Fruit fly (Drosophila melanogaster) whole organism, embryonic: ENCODE data around the gene Cpr64Ad.

Experiments
- Aef1 ChIP-seq: fragments of 200-800 bp; sonication (Bioruptor generic); IDR thresholded peaks from 3 replicates; pipeline ENCODE4 v1.3.6; 2022; ENCODE audit warnings: missing biosample characterization, missing genetic modification characterization
- Asciz ChIP-seq: fragments of 200-800 bp; sonication (Bioruptor generic); optimal IDR thresholded peaks from 2 replicates; lab custom pipeline; 2017; ENCODE audit warnings: missing biosample characterization, mild to moderate bottlenecking, missing genetic modification characterization, missing genetic modification reagents
- CG11085 ChIP-seq: fragments of 200-800 bp; sonication (Bioruptor generic); IDR thresholded peaks from 2 replicates; pipeline ENCODE4 v1.3.6; 2022; ENCODE audit warnings: missing biosample characterization, missing genetic modification characterization
- CG11093 ChIP-seq: fragments of 200-800 bp; sonication (Bioruptor generic); IDR thresholded peaks from 3 replicates; pipeline ENCODE4 v1.3.6; 2022; ENCODE audit warnings: missing biosample characterization, missing genetic modification characterization
- CG11695 ChIP-seq: fragments of 200-800 bp; sonication (Bioruptor generic); IDR thresholded peaks from 3 replicates; pipeline ENCODE4 v1.3.6; 2022; ENCODE audit warnings: missing biosample characterization, missing genetic modification characterization
- CG12071 ChIP-seq: fragments of 200-800 bp; sonication (Bioruptor generic); optimal IDR thresholded peaks from 3 replicates; lab custom pipeline; 2018; ENCODE audit warnings: missing biosample characterization, mild to moderate bottlenecking, missing genetic modification characterization
- CG12942 ChIP-seq: fragments of 200-800 bp; sonication (Bioruptor generic); optimal IDR thresholded peaks from 3 replicates; lab custom pipeline; 2016; ENCODE audit warnings: missing biosample characterization, missing genetic modification characterization
- CG13424 ChIP-seq: fragments of 200-800 bp; sonication (Bioruptor generic); optimal IDR thresholded peaks from 2 replicates; lab custom pipeline; 2019; ENCODE audit warnings: missing biosample characterization, mild to moderate bottlenecking, missing genetic modification characterization, moderate library complexity
- CG14014 ChIP-seq: fragments of 200-800 bp; sonication (Bioruptor generic); IDR thresholded peaks from 2 replicates; pipeline ENCODE4 v1.3.6; 2022; ENCODE audit warnings: missing biosample characterization, missing genetic modification characterization
- CG14965 ChIP-seq: fragments of 200-800 bp; sonication (Bioruptor generic); optimal IDR thresholded peaks from 2 replicates; lab custom pipeline; 2016; ENCODE audit warnings: missing biosample characterization, missing genetic modification characterization, borderline replicate concordance
- CG16863 ChIP-seq: fragments of 200-800 bp; sonication (Bioruptor generic); optimal IDR thresholded peaks from 3 replicates; lab custom pipeline; 2016; ENCODE audit warnings: missing biosample characterization, missing genetic modification characterization
- CG17912 ChIP-seq: fragments of 200-800 bp; sonication (Bioruptor generic); optimal IDR thresholded peaks from 2 replicates; lab custom pipeline; 2018; ENCODE audit warnings: missing biosample characterization, mild to moderate bottlenecking, missing genetic modification characterization
- CG18764 ChIP-seq: fragments of 200-800 bp; sonication (Bioruptor generic); optimal IDR thresholded peaks from 3 replicates; lab custom pipeline; 2016; ENCODE audit warnings: missing biosample characterization, missing genetic modification characterization
- CG2199 ChIP-seq: fragments of 200-800 bp; sonication (Bioruptor generic); IDR thresholded peaks from 3 replicates; pipeline ENCODE4 v1.3.6; 2022; ENCODE audit warnings: missing biosample characterization, missing genetic modification characterization
- CG2202 ChIP-seq: fragments of 200-800 bp; sonication (Bioruptor generic); optimal IDR thresholded peaks from 2 replicates; lab custom pipeline; 2018; ENCODE audit warnings: missing biosample characterization, mild to moderate bottlenecking, missing genetic modification characterization
- CG3163 ChIP-seq: fragments of 200-800 bp; sonication (Bioruptor generic); optimal IDR thresholded peaks from 3 replicates; lab custom pipeline; 2016; ENCODE audit warnings: missing biosample characterization, missing genetic modification characterization
- CG34422 ChIP-seq: fragments of 200-800 bp; sonication (Bioruptor generic); IDR thresholded peaks from 3 replicates; pipeline ENCODE4 v1.3.6; 2022; ENCODE audit warnings: missing biosample characterization, missing genetic modification characterization
- CG4617 ChIP-seq: fragments of 200-800 bp; sonication (Bioruptor generic); optimal IDR thresholded peaks from 3 replicates; lab custom pipeline; 2016; ENCODE audit warnings: missing biosample characterization, missing genetic modification characterization, borderline replicate concordance
- CG4854 ChIP-seq: fragments of 200-800 bp; sonication (Bioruptor generic); optimal IDR thresholded peaks from 2 replicates; lab custom pipeline; 2016; ENCODE audit warnings: missing biosample characterization, missing genetic modification characterization, inconsistent platforms
- CG5180 ChIP-seq: fragments of 200-800 bp; sonication (Bioruptor generic); optimal IDR thresholded peaks from 3 replicates; lab custom pipeline; 2017; ENCODE audit warnings: missing biosample characterization, missing genetic modification characterization, mild to moderate bottlenecking, moderate library complexity, missing genetic modification reagents
- CG5245 ChIP-seq: fragments of 200-800 bp; sonication (Bioruptor generic); optimal IDR thresholded peaks from 3 replicates; lab custom pipeline; 2016; ENCODE audit warnings: missing biosample characterization, missing genetic modification characterization
- CG7745 ChIP-seq: fragments of 200-800 bp; sonication (Bioruptor generic); optimal IDR thresholded peaks from 2 replicates; lab custom pipeline; 2018; ENCODE audit warnings: missing biosample characterization, mild to moderate bottlenecking, missing genetic modification characterization, moderate library complexity
- Dll ChIP-seq: fragments of 200-800 bp; sonication (Bioruptor generic); IDR thresholded peaks from 4 replicates; pipeline ENCODE4 v1.3.6; 2022; ENCODE audit warnings: missing biosample characterization, missing genetic modification characterization; ENCODE audit not compliant: partially characterized antibody
- Hmr ChIP-seq: fragments of 200-800 bp; sonication (Bioruptor generic); optimal IDR thresholded peaks from 3 replicates; lab custom pipeline; 2017; ENCODE audit warnings: mild to moderate bottlenecking, missing biosample characterization, missing genetic modification reagents, missing genetic modification characterization
- Hr39 ChIP-seq: fragments of >200 bp; optimal IDR thresholded peaks from 2 replicates; lab custom pipeline; 2017
- Jarid2 ChIP-seq: fragments of 200-800 bp; sonication (Bioruptor generic); optimal IDR thresholded peaks from 3 replicates; lab custom pipeline; 2017; ENCODE audit warnings: mild to moderate bottlenecking, missing biosample characterization, missing genetic modification reagents, missing genetic modification characterization
- Side ChIP-seq: fragments of 200-800 bp; sonication (Bioruptor generic); optimal IDR thresholded peaks from 2 replicates; lab custom pipeline; 2016; ENCODE audit warnings: missing biosample characterization, missing genetic modification characterization
- Sry-δ ChIP-seq: fragments of 200-800 bp; sonication (Bioruptor generic); optimal IDR thresholded peaks from 2 replicates; lab custom pipeline; 2016; ENCODE audit warnings: missing biosample characterization, missing genetic modification characterization
- Trl ChIP-seq, 3 experiments: fragments of >200 bp in 2 of 3; fragments of 200-800 bp in 1 of 3; sonication (Bioruptor generic) in 1 of 3; optimal IDR thresholded peaks; 2 replicates in 1 of 3; 3 replicates in 2 of 3; lab custom pipeline; 2016 to 2017; ENCODE audit warnings: missing biosample characterization in 1 of 3, missing genetic modification characterization in 1 of 3
- YL-1 ChIP-seq: fragments of 200-800 bp; sonication (Bioruptor generic); optimal IDR thresholded peaks from 3 replicates; lab custom pipeline; 2017; ENCODE audit warnings: missing biosample characterization, mild to moderate bottlenecking, missing genetic modification characterization
- ara ChIP-seq: fragments of 200-800 bp; sonication (Bioruptor generic); IDR thresholded peaks from 2 replicates; pipeline ENCODE4 v1.3.6; 2022; ENCODE audit warnings: missing biosample characterization, missing genetic modification characterization
- bcd ChIP-seq: fragments of 200-800 bp; sonication (Bioruptor generic); optimal IDR thresholded peaks from 2 replicates; lab custom pipeline; 2017; ENCODE audit warnings: missing biosample characterization, mild to moderate bottlenecking, missing genetic modification characterization
- bigmax ChIP-seq: fragments of 200-800 bp; sonication (Bioruptor generic); optimal IDR thresholded peaks from 2 replicates; lab custom pipeline; 2018; ENCODE audit warnings: missing biosample characterization, mild to moderate bottlenecking, missing genetic modification characterization
- cg ChIP-seq: fragments of 200-800 bp; sonication (Bioruptor generic); optimal IDR thresholded peaks from 3 replicates; lab custom pipeline; 2019; ENCODE audit warnings: missing biosample characterization, mild to moderate bottlenecking, missing genetic modification characterization, moderate library complexity
- chinmo ChIP-seq: fragments of 200-800 bp; sonication (Bioruptor generic); IDR thresholded peaks from 4 replicates; pipeline ENCODE4 v1.3.6; 2022; ENCODE audit warnings: missing biosample characterization, missing genetic modification characterization; ENCODE audit not compliant: partially characterized antibody
- disco-r ChIP-seq: fragments of 200-800 bp; sonication (Bioruptor generic); optimal IDR thresholded peaks from 2 replicates; lab custom pipeline; 2016; ENCODE audit warnings: missing biosample characterization, missing genetic modification characterization
- gsb-n ChIP-seq: fragments of 200-800 bp; sonication (Bioruptor generic); optimal IDR thresholded peaks from 3 replicates; lab custom pipeline; 2018; ENCODE audit warnings: missing biosample characterization, mild to moderate bottlenecking, missing genetic modification characterization
- maf-S ChIP-seq: fragments of 200-800 bp; sonication (Bioruptor generic); optimal IDR thresholded peaks from 2 replicates; lab custom pipeline; 2016; ENCODE audit warnings: missing biosample characterization, missing genetic modification characterization
- mld ChIP-seq: fragments of 200-800 bp; sonication (Bioruptor generic); IDR thresholded peaks from 3 replicates; pipeline ENCODE4 v1.3.6; 2022; ENCODE audit warnings: missing biosample characterization, missing genetic modification characterization; ENCODE audit not compliant: partially characterized antibody
- peb ChIP-seq: fragments of 200-800 bp; sonication (Bioruptor generic); IDR thresholded peaks from 2 replicates; pipeline ENCODE4 v1.3.6; 2022; ENCODE audit warnings: missing biosample characterization, missing genetic modification characterization
- pita ChIP-seq: fragments of 200-800 bp; sonication (Bioruptor generic); optimal IDR thresholded peaks from 2 replicates; lab custom pipeline; 2017; ENCODE audit warnings: missing biosample characterization, mild to moderate bottlenecking, missing genetic modification characterization
- rib ChIP-seq: fragments of 200-800 bp; sonication (Bioruptor generic); IDR thresholded peaks from 2 replicates; pipeline ENCODE4 v1.3.6; 2022; ENCODE audit warnings: missing biosample characterization, missing genetic modification characterization
- sim ChIP-seq: fragments of 200-800 bp; sonication (Bioruptor generic); IDR thresholded peaks from 2 replicates; pipeline ENCODE4 v1.3.6; 2022; ENCODE audit warnings: missing biosample characterization, missing genetic modification characterization
- sima ChIP-seq: fragments of 200-800 bp; sonication (Bioruptor generic); optimal IDR thresholded peaks from 2 replicates; lab custom pipeline; 2016; ENCODE audit warnings: missing biosample characterization, missing genetic modification characterization
- sna ChIP-seq: fragments of 200-800 bp; sonication (Bioruptor generic); IDR thresholded peaks from 2 replicates; pipeline ENCODE4 v1.3.6; 2022; ENCODE audit warnings: missing biosample characterization, missing genetic modification characterization; ENCODE audit not compliant: partially characterized antibody
- so ChIP-seq: fragments of 200-800 bp; sonication (Bioruptor generic); IDR thresholded peaks from 3 replicates; pipeline ENCODE4 v1.3.6; 2022; ENCODE audit warnings: missing biosample characterization, missing genetic modification characterization
- trh ChIP-seq: fragments of 200-800 bp; sonication (Bioruptor generic); optimal IDR thresholded peaks from 2 replicates; lab custom pipeline; 2016; ENCODE audit warnings: missing biosample characterization, missing genetic modification characterization
- usp ChIP-seq: fragments of >200 bp; optimal IDR thresholded peaks from 2 replicates; lab custom pipeline; 2017; ENCODE audit warnings: missing biosample characterization, missing genetic modification characterization

The Cpr64Ad gene

DNA sequence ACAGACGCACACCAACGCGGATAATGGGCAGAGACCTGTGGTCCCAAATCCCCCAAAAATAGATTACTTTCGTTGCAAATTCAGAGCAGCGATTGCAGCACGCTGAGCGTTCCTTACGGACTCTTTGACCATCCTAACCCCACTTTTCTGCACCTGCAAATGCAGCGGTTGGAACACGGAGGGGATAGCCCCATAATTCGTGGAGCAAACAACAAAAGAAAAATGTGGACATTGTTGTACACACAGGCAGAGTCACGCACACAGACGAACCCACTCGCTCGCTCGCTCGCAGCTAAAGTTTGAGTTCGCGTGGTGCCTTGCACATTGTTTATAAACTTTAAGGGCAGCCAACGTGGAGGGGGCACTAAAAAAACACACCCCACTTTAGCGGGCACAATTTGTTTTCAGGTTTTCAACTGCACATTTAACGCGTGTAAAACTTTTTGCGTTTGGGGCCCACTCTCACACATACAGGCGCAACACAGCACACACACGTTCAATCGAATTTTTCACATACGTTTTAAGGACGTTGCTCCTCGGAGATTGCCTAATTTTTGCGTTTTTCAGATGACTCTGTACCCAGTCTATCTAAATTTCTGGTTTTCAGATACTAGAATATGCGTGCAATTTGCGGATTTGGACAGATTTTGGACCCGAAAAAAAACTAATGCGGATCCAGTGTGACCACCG, 38.6 kb downstream of the Cpr64Ad start (continued):
- TF ChIP-seq trh (GFP tag; lab: Kevin White, UChicago) (no peak), sim (GFP tag; lab: Robert Waterston, UW) (no peak), CG11085 (GFP tag; lab: Robert Waterston, UW) (no peak), Side (GFP tag; lab: Kevin White, UChicago) (no peak), CG16863 (GFP tag; lab: Kevin White, UChicago) (no peak), CG12071 (GFP tag; lab: Kevin White, UChicago) (no peak), bcd (GFP tag; lab: Kevin White, UChicago) (no peak), CG18764 (GFP tag; lab: Kevin White, UChicago) (no peak), Sry-δ (no peak), CG11093 (GFP tag; lab: Robert Waterston, UW) (no peak), chinmo (peak; percentile 86; the same call in 1 of the 4 replicates), Dll (no peak), YL-1 (peak; percentile 30), peb (GFP tag; lab: Robert Waterston, UW) (no peak), Aef1 (GFP tag; lab: Robert Waterston, UW) (no peak), CG14965 (no peak), CG14014 (no peak), CG11695 (GFP tag; lab: Robert Waterston, UW) (no peak; the same call in 2 of the 3 replicates), mld (0 out of 3 replicates have a peak, but pooled peaks have one; percentile 58), Asciz (GFP tag; lab: Kevin White, UChicago) (no peak), sima (GFP tag; lab: Kevin White, UChicago) (no peak), CG2199 (GFP tag; lab: Robert Waterston, UW) (no peak), CG5180 (GFP tag; lab: Kevin White, UChicago) (peak; percentile 4), so (GFP tag; lab: Robert Waterston, UW) (0 out of 3 replicates have a peak, but pooled peaks have one; percentile 12), CG5245 (GFP tag; lab: Kevin White, UChicago) (no peak), CG4617 (GFP tag; lab: Kevin White, UChicago) (peak; percentile 46), Jarid2 (GFP tag; lab: Kevin White, UChicago) (no peak), rib (GFP tag; lab: Robert Waterston, UW) (no peak), Hr39 (lab: Kevin White, UChicago) (no peak), CG12942 (GFP tag; lab: Kevin White, UChicago) (no peak), CG4854 (no peak), CG17912 (GFP tag; lab: Kevin White, UChicago) (no peak), usp (GFP tag; lab: Kevin White, UChicago) (no peak), CG3163 (GFP tag; lab: Kevin White, UChicago) (no peak), gsb-n (tag; lab: Kevin White, UChicago) (no peak), pita (GFP tag; lab: Kevin White, UChicago) (no peak), maf-S (GFP tag; lab: Kevin White, UChicago) (no peak), CG34422 (GFP tag; lab: Robert Waterston, UW) (no peak), disco-r (GFP tag; lab: Kevin White, UChicago) (no peak), CG2202 (tag; lab: Kevin White, UChicago) (no peak), ara (GFP tag; lab: Robert Waterston, UW) (no peak), CG7745 (tag; lab: Kevin White, UChicago) (no peak), Trl (optimal IDR thresholded peaks at IDR 0.05; lab: Kevin White, UChicago) (peak in 1 of 2 experiments; percentile 13), Trl (GFP tag; optimal IDR thresholded peaks at IDR 0.05; lab: Kevin White, UChicago) (no peak), bigmax (GFP tag; lab: Kevin White, UChicago) (peak; percentile 91), Hmr (no peak), cg (peak; percentile 91), sna (GFP tag; lab: Robert Waterston, UW) (0 out of 2 replicates have a peak, but pooled peaks have one; percentile 18), CG13424 (no peak)
